Fruit fly (Drosophila melanogaster) whole organism, embryonic: ENCODE measurements around the gene CG4424.

Experiments
- CG13287 ChIP-seq: fragments of 200-800 bp; sonication (Bioruptor generic); IDR thresholded peaks from 2 replicates; pipeline ENCODE4 v1.3.6; 2022; ENCODE audit warnings: missing biosample characterization, missing genetic modification characterization; ENCODE audit not compliant: partially characterized antibody
- CG15011 ChIP-seq: fragments of 200-800 bp; sonication (Bioruptor generic); optimal IDR thresholded peaks from 3 replicates; lab custom pipeline; 2018; ENCODE audit warnings: missing biosample characterization, mild to moderate bottlenecking, missing genetic modification characterization
- CG15479 ChIP-seq: fragments of 200-800 bp; sonication (Bioruptor generic); optimal IDR thresholded peaks from 3 replicates; lab custom pipeline; 2019; ENCODE audit warnings: missing biosample characterization, mild to moderate bottlenecking, missing genetic modification characterization, moderate library complexity
- CG15601 ChIP-seq: fragments of 200-800 bp; sonication (Bioruptor generic); optimal IDR thresholded peaks from 3 replicates; lab custom pipeline; 2019; ENCODE audit warnings: missing biosample characterization, mild to moderate bottlenecking, missing genetic modification characterization, moderate library complexity
- CG1603 ChIP-seq: fragments of 200-800 bp; sonication (Bioruptor generic); optimal IDR thresholded peaks from 2 replicates; lab custom pipeline; 2019; ENCODE audit warnings: missing biosample characterization, mild to moderate bottlenecking, missing genetic modification characterization, moderate library complexity
- CG1647 ChIP-seq: fragments of 200-800 bp; sonication (Bioruptor generic); optimal IDR thresholded peaks from 3 replicates; lab custom pipeline; 2016; ENCODE audit warnings: missing biosample characterization, missing genetic modification characterization
- CG17359 ChIP-seq: fragments of 200-800 bp; sonication (Bioruptor generic); optimal IDR thresholded peaks from 3 replicates; lab custom pipeline; 2018; ENCODE audit warnings: missing biosample characterization, mild to moderate bottlenecking, missing genetic modification characterization, moderate library complexity
- CG17385 ChIP-seq: fragments of 200-800 bp; sonication (Bioruptor generic); optimal IDR thresholded peaks from 3 replicates; lab custom pipeline; 2018; ENCODE audit warnings: missing biosample characterization, mild to moderate bottlenecking, missing genetic modification characterization
- CG17568 ChIP-seq: fragments of 200-800 bp; sonication (Bioruptor generic); optimal IDR thresholded peaks from 2 replicates; lab custom pipeline; 2018; ENCODE audit warnings: missing biosample characterization, mild to moderate bottlenecking, missing genetic modification characterization, moderate library complexity
- CG18476 ChIP-seq: fragments of 200-800 bp; sonication (Bioruptor generic); optimal IDR thresholded peaks from 2 replicates; lab custom pipeline; 2016; ENCODE audit warnings: missing biosample characterization, mild to moderate bottlenecking, missing genetic modification characterization
- CG2202 ChIP-seq: fragments of 200-800 bp; sonication (Bioruptor generic); optimal IDR thresholded peaks from 2 replicates; lab custom pipeline; 2018; ENCODE audit warnings: missing biosample characterization, mild to moderate bottlenecking, missing genetic modification characterization
- CG31224 ChIP-seq: fragments of 200-800 bp; sonication (Bioruptor generic); IDR thresholded peaks from 2 replicates; pipeline ENCODE4 v1.3.6; 2022; ENCODE audit warnings: missing biosample characterization, missing genetic modification characterization
- CG6654 ChIP-seq: fragments of 200-800 bp; sonication (Bioruptor generic); optimal IDR thresholded peaks from 2 replicates; lab custom pipeline; 2017; ENCODE audit warnings: missing biosample characterization, mild to moderate bottlenecking, missing genetic modification characterization
- CG6765 ChIP-seq: fragments of 200-800 bp; sonication (Bioruptor generic); optimal IDR thresholded peaks from 3 replicates; lab custom pipeline; 2017; ENCODE audit warnings: missing biosample characterization, mild to moderate bottlenecking, missing genetic modification characterization
- CG7357 ChIP-seq: fragments of 200-800 bp; sonication (Bioruptor generic); IDR thresholded peaks from 3 replicates; pipeline ENCODE4 v1.3.6; 2022; ENCODE audit warnings: missing biosample characterization, missing genetic modification characterization
- CG7786 ChIP-seq: fragments of 200-800 bp; sonication (Bioruptor generic); optimal IDR thresholded peaks from 2 replicates; lab custom pipeline; 2016; ENCODE audit warnings: missing biosample characterization, missing genetic modification characterization
- CG7928 ChIP-seq: fragments of 200-800 bp; sonication (Bioruptor generic); optimal IDR thresholded peaks from 2 replicates; lab custom pipeline; 2017; ENCODE audit warnings: missing biosample characterization, mild to moderate bottlenecking, missing genetic modification characterization
- CG8359 ChIP-seq: fragments of 200-800 bp; sonication (Bioruptor generic); optimal IDR thresholded peaks from 2 replicates; lab custom pipeline; 2017; ENCODE audit warnings: missing biosample characterization, mild to moderate bottlenecking, missing genetic modification characterization, borderline replicate concordance
- CG9727 ChIP-seq: fragments of 200-800 bp; sonication (Bioruptor generic); optimal IDR thresholded peaks from 3 replicates; lab custom pipeline; 2017; ENCODE audit warnings: missing biosample characterization, mild to moderate bottlenecking, missing genetic modification characterization
- CG9797 ChIP-seq: fragments of 200-800 bp; sonication (Bioruptor generic); optimal IDR thresholded peaks from 3 replicates; lab custom pipeline; 2018; ENCODE audit warnings: missing biosample characterization, mild to moderate bottlenecking, missing genetic modification characterization
- Camta ChIP-seq: fragments of 200-800 bp; sonication (Bioruptor generic); optimal IDR thresholded peaks from 2 replicates; lab custom pipeline; 2016; ENCODE audit warnings: missing biosample characterization, missing genetic modification characterization
- Dbx ChIP-seq: fragments of 200-800 bp; sonication (Bioruptor generic); IDR thresholded peaks from 3 replicates; pipeline ENCODE4 v1.3.6; 2022; ENCODE audit warnings: missing biosample characterization, missing genetic modification characterization
- Dip2 ChIP-seq: fragments of 200-800 bp; sonication (Bioruptor generic); IDR thresholded peaks from 2 replicates; pipeline ENCODE4 v1.3.6; 2022; ENCODE audit warnings: missing biosample characterization, missing genetic modification characterization
- HLHmδ ChIP-seq: fragments of 200-800 bp; sonication (Bioruptor generic); optimal IDR thresholded peaks from 2 replicates; lab custom pipeline; 2018; ENCODE audit warnings: missing biosample characterization, mild to moderate bottlenecking, missing genetic modification characterization, moderate library complexity
- HmgZ ChIP-seq: fragments of 200-800 bp; sonication (Bioruptor generic); optimal IDR thresholded peaks from 2 replicates; lab custom pipeline; 2018; ENCODE audit warnings: missing biosample characterization, mild to moderate bottlenecking, missing genetic modification characterization
- Hr3 ChIP-seq: fragments of 200-800 bp; sonication (Bioruptor generic); optimal IDR thresholded peaks from 3 replicates; lab custom pipeline; 2016; ENCODE audit warnings: missing biosample characterization, missing genetic modification characterization
- MTF-1 ChIP-seq: fragments of 200-800 bp; sonication (Bioruptor generic); optimal IDR thresholded peaks from 2 replicates; lab custom pipeline; 2018; ENCODE audit warnings: missing biosample characterization, mild to moderate bottlenecking, missing genetic modification characterization, borderline replicate concordance
- Mes4 ChIP-seq: fragments of 200-800 bp; sonication (Bioruptor generic); optimal IDR thresholded peaks from 2 replicates; lab custom pipeline; 2016; ENCODE audit warnings: missing biosample characterization, missing genetic modification characterization
- Myb ChIP-seq: fragments of 200-800 bp; sonication (Bioruptor generic); optimal IDR thresholded peaks from 2 replicates; lab custom pipeline; 2016; ENCODE audit warnings: missing biosample characterization, missing genetic modification characterization
- Oli ChIP-seq: fragments of 200-800 bp; sonication (Bioruptor generic); optimal IDR thresholded peaks from 2 replicates; lab custom pipeline; 2018; ENCODE audit warnings: missing biosample characterization, mild to moderate bottlenecking, missing genetic modification characterization, moderate library complexity
- Pdp1 ChIP-seq, 2 experiments: fragments of 200-800 bp; sonication (Bioruptor generic); optimal IDR thresholded peaks; 3 replicates each; lab custom pipeline; 2016; ENCODE audit warnings: missing biosample characterization in 2 of 2, missing genetic modification characterization in 2 of 2, mild to moderate bottlenecking in 1 of 2, moderate library complexity in 1 of 2
- Ptx1 ChIP-seq: fragments of 200-800 bp; sonication (Bioruptor generic); IDR thresholded peaks from 2 replicates; pipeline ENCODE4 v1.3.6; 2022; ENCODE audit warnings: missing biosample characterization, missing genetic modification characterization
- Sry-δ ChIP-seq: fragments of 200-800 bp; sonication (Bioruptor generic); optimal IDR thresholded peaks from 2 replicates; lab custom pipeline; 2016; ENCODE audit warnings: missing biosample characterization, missing genetic modification characterization
- Ssrp ChIP-seq: fragments of 200-800 bp; sonication (Bioruptor generic); optimal IDR thresholded peaks from 2 replicates; lab custom pipeline; 2018; ENCODE audit warnings: missing biosample characterization, mild to moderate bottlenecking, missing genetic modification characterization, moderate library complexity
- amos ChIP-seq: fragments of 200-800 bp; sonication (Bioruptor generic); IDR thresholded peaks from 2 replicates; pipeline ENCODE4 v1.3.6; 2022; ENCODE audit warnings: missing biosample characterization, missing genetic modification characterization; ENCODE audit not compliant: partially characterized antibody
- chinmo ChIP-seq: fragments of 200-800 bp; sonication (Bioruptor generic); IDR thresholded peaks from 4 replicates; pipeline ENCODE4 v1.3.6; 2022; ENCODE audit warnings: missing biosample characterization, missing genetic modification characterization; ENCODE audit not compliant: partially characterized antibody
- ems ChIP-seq: fragments of 200-800 bp; sonication (Bioruptor generic); optimal IDR thresholded peaks from 3 replicates; lab custom pipeline; 2016; ENCODE audit warnings: missing biosample characterization, missing genetic modification characterization
- ftz-f1 ChIP-seq: fragments of 200-800 bp; sonication (Bioruptor generic); optimal IDR thresholded peaks from 2 replicates; lab custom pipeline; 2016; ENCODE audit warnings: missing biosample characterization, missing genetic modification characterization
- her ChIP-seq: fragments of 200-800 bp; sonication (Bioruptor generic); optimal IDR thresholded peaks from 2 replicates; lab custom pipeline; 2016; ENCODE audit warnings: missing biosample characterization, missing genetic modification characterization
- org-1 ChIP-seq: fragments of 200-800 bp; sonication (Bioruptor generic); optimal IDR thresholded peaks from 2 replicates; lab custom pipeline; 2017; ENCODE audit warnings: missing biosample characterization, missing genetic modification characterization
- p53 ChIP-seq: fragments of 200-800 bp; sonication (Bioruptor generic); optimal IDR thresholded peaks from 2 replicates; lab custom pipeline; 2016; ENCODE audit warnings: missing biosample characterization, missing genetic modification characterization
- pros ChIP-seq: fragments of 200-800 bp; sonication (Bioruptor generic); optimal IDR thresholded peaks from 3 replicates; lab custom pipeline; 2019; ENCODE audit warnings: missing biosample characterization, mild to moderate bottlenecking, missing genetic modification characterization, moderate library complexity
- ssp ChIP-seq: fragments of 200-800 bp; sonication (Bioruptor generic); IDR thresholded peaks from 2 replicates; pipeline ENCODE4 v1.3.6; 2022; ENCODE audit warnings: missing biosample characterization, missing genetic modification characterization
- tin ChIP-seq: fragments of 200-800 bp; sonication (Bioruptor generic); optimal IDR thresholded peaks from 3 replicates; lab custom pipeline; 2016; ENCODE audit warnings: missing biosample characterization, missing genetic modification characterization
- trh ChIP-seq: fragments of 200-800 bp; sonication (Bioruptor generic); optimal IDR thresholded peaks from 2 replicates; lab custom pipeline; 2016; ENCODE audit warnings: missing biosample characterization, missing genetic modification characterization
- unc-4 ChIP-seq: fragments of 200-800 bp; sonication (Bioruptor generic); IDR thresholded peaks from 2 replicates; pipeline ENCODE4 v1.3.6; 2022; ENCODE audit warnings: missing biosample characterization, missing genetic modification characterization; ENCODE audit not compliant: partially characterized antibody
- z ChIP-seq: fragments of 200-800 bp; sonication (Bioruptor generic); IDR thresholded peaks from 3 replicates; pipeline ENCODE4 v1.3.6; 2022; ENCODE audit warnings: missing biosample characterization, missing genetic modification characterization
- zen ChIP-seq: fragments of 200-800 bp; sonication (Bioruptor generic); optimal IDR thresholded peaks from 3 replicates; lab custom pipeline; 2018; ENCODE audit warnings: missing biosample characterization, mild to moderate bottlenecking, missing genetic modification characterization, moderate library complexity
- zen2 ChIP-seq: fragments of 200-800 bp; sonication (Bioruptor generic); IDR thresholded peaks from 3 replicates; pipeline ENCODE4 v1.3.6; 2022; ENCODE audit warnings: missing biosample characterization, missing genetic modification characterization; ENCODE audit not compliant: partially characterized antibody
- zfh1 ChIP-seq: fragments of 200-800 bp; sonication (Bioruptor generic); IDR thresholded peaks from 3 replicates; pipeline ENCODE4 v1.3.6; 2022; ENCODE audit warnings: missing biosample characterization, missing genetic modification characterization

The CG4424 gene

DNA sequence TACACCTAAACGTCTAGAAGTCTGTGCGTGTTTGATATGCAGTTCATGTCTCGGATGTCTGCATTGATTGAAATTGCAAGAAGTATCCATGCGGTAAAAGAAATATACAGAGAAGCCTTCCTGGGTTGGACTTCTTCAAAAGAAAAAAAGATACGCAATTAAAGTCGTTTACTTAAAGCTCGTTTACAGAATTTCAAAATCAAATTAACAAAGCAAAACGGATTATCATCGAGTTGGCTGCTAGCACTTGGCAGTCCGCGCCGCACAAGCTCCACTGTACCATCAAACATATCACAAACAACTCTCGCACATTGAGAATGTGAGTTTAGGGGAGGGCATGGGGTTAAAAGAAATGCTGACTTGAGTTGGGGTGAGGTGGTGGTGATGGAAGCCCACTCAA is 29.4 kb downstream of the CG4424 start (continued):
- TF ChIP-seq CG7928 (no peak), Dip2 (no peak), z (GFP tag; lab: Robert Waterston, UW) (no peak), CG15011 (GFP tag; lab: Kevin White, UChicago) (peak; percentile 3), CG9727 (peak; percentile 51), CG7786 (GFP tag; lab: Kevin White, UChicago) (peak; percentile 61), MTF-1 (GFP tag; lab: Kevin White, UChicago) (no peak), CG2202 (tag; lab: Kevin White, UChicago) (peak; percentile 64), p53 (GFP tag; lab: Kevin White, UChicago) (no peak), Ptx1 (GFP tag; lab: Robert Waterston, UW) (peak; percentile 74), Ssrp (tag; lab: Kevin White, UChicago) (peak; percentile 80), CG6765 (no peak), CG15479 (GFP tag; lab: Kevin White, UChicago) (no peak), zen (tag; lab: Kevin White, UChicago) (peak; percentile 57), CG17385 (peak; percentile 66), CG13287 (GFP tag; lab: Robert Waterston, UW) (no peak), CG6654 (peak; percentile 27), CG7357 (peak; percentile 52; the same call in 1 of the 3 replicates), tin (peak; percentile 87), CG8359 (GFP tag; lab: Kevin White, UChicago) (peak; percentile 38), HmgZ (peak; percentile 16), CG1647 (GFP tag; lab: Kevin White, UChicago) (peak; percentile 38), Pdp1 (GFP tag; optimal IDR thresholded peaks at IDR 0.05; lab: Kevin White, UChicago) (peak; percentile 59 to 69), ftz-f1 (GFP tag; lab: Kevin White, UChicago) (no peak), CG17568 (GFP tag; lab: Kevin White, UChicago) (peak; percentile 60), amos (no peak), pros (GFP tag; lab: Kevin White, UChicago) (no peak), ssp (GFP tag; lab: Robert Waterston, UW) (peak; percentile 67), HLHmδ (GFP tag; lab: Kevin White, UChicago) (no peak), CG1603 (tag; lab: Kevin White, UChicago) (peak; percentile 85), zen2 (GFP tag; lab: Robert Waterston, UW) (no peak), chinmo (GFP tag; lab: Robert Waterston, UW) (no peak), CG18476 (GFP tag; lab: Kevin White, UChicago) (peak; percentile 19), Oli (tag; lab: Kevin White, UChicago) (peak; percentile 84), CG9797 (GFP tag; lab: Kevin White, UChicago) (no peak), Myb (GFP tag; lab: Kevin White, UChicago) (peak; percentile 49), org-1 (GFP tag; lab: Kevin White, UChicago) (peak; percentile 46), her (GFP tag; lab: Kevin White, UChicago) (peak; percentile 63), trh (GFP tag; lab: Kevin White, UChicago) (no peak), CG15601 (tag; lab: Kevin White, UChicago) (peak; percentile 80), Dbx (GFP tag; lab: Robert Waterston, UW) (0 out of 3 replicates have a peak, but pooled peaks have one; percentile 21), zfh1 (GFP tag; lab: Robert Waterston, UW) (peak; percentile 93), unc-4 (no peak), Camta (peak; percentile 60), ems (GFP tag; lab: Kevin White, UChicago) (peak; percentile 23), CG31224 (GFP tag; lab: Robert Waterston, UW) (no peak), Mes4 (GFP tag; lab: Kevin White, UChicago) (peak; percentile 67), Hr3 (GFP tag; lab: Kevin White, UChicago) (peak; percentile 64), Sry-δ (peak; percentile 31), CG17359 (peak; percentile 85)
